Fruit fly (Drosophila melanogaster) whole organism, embryonic: ENCODE results near the gene Zir.

ENCODE experiments used
- Ada2b ChIP-seq: fragments of 200-800 bp; sonication (Bioruptor generic); IDR thresholded peaks from 2 replicates; pipeline ENCODE4 v1.3.6; 2022; ENCODE audit warnings: missing biosample characterization, missing genetic modification characterization
- Atf6 ChIP-seq: fragments of 200-800 bp; sonication (Bioruptor generic); IDR thresholded peaks from 2 replicates; pipeline ENCODE4 v1.3.6; 2022; ENCODE audit warnings: missing biosample characterization, missing genetic modification characterization
- CG11456 ChIP-seq: fragments of 200-800 bp; sonication (Bioruptor generic); IDR thresholded peaks from 3 replicates; pipeline ENCODE4 v1.3.6; 2022; ENCODE audit warnings: missing biosample characterization, missing genetic modification characterization
- CG1233 ChIP-seq: fragments of 200-800 bp; sonication (Bioruptor generic); optimal IDR thresholded peaks from 4 replicates; lab custom pipeline; 2018; ENCODE audit warnings: missing biosample characterization, mild to moderate bottlenecking, missing genetic modification characterization
- CG12391 ChIP-seq: fragments of 200-800 bp; sonication (Bioruptor generic); optimal IDR thresholded peaks from 3 replicates; lab custom pipeline; 2018; ENCODE audit warnings: missing biosample characterization, mild to moderate bottlenecking, missing genetic modification characterization, moderate library complexity
- CG12769 ChIP-seq: fragments of 200-800 bp; sonication (Bioruptor generic); optimal IDR thresholded peaks from 2 replicates; lab custom pipeline; 2019; ENCODE audit warnings: missing biosample characterization, mild to moderate bottlenecking, missing genetic modification characterization, moderate library complexity
- CG14441 ChIP-seq: fragments of 200-800 bp; sonication (Bioruptor generic); IDR thresholded peaks from 2 replicates; pipeline ENCODE4 v1.3.6; 2022; ENCODE audit warnings: missing biosample characterization, missing genetic modification characterization
- CG15601 ChIP-seq: fragments of 200-800 bp; sonication (Bioruptor generic); optimal IDR thresholded peaks from 3 replicates; lab custom pipeline; 2019; ENCODE audit warnings: missing biosample characterization, mild to moderate bottlenecking, missing genetic modification characterization, moderate library complexity
- CG15696 ChIP-seq: fragments of 200-800 bp; sonication (Bioruptor generic); optimal IDR thresholded peaks from 2 replicates; lab custom pipeline; 2019; ENCODE audit warnings: missing biosample characterization, mild to moderate bottlenecking, missing genetic modification characterization, moderate library complexity
- CG17328 ChIP-seq: fragments of 200-800 bp; sonication (Bioruptor generic); IDR thresholded peaks from 2 replicates; pipeline ENCODE4 v1.3.6; 2022; ENCODE audit warnings: missing biosample characterization, missing genetic modification characterization
- CG18011 ChIP-seq: fragments of 200-800 bp; sonication (Bioruptor generic); optimal IDR thresholded peaks from 2 replicates; lab custom pipeline; 2017; ENCODE audit warnings: missing biosample characterization, missing genetic modification characterization, mild to moderate bottlenecking, moderate library complexity, missing genotype
- CG18619 ChIP-seq: fragments of 200-800 bp; sonication (Bioruptor generic); optimal IDR thresholded peaks from 3 replicates; lab custom pipeline; 2017; ENCODE audit warnings: missing biosample characterization, mild to moderate bottlenecking, missing genetic modification characterization
- CG2129 ChIP-seq: fragments of 200-800 bp; sonication (Bioruptor generic); IDR thresholded peaks from 2 replicates; pipeline ENCODE4 v1.3.6; 2022; ENCODE audit warnings: missing biosample characterization, missing genetic modification characterization; ENCODE audit not compliant: partially characterized antibody
- CG2678 ChIP-seq: fragments of 200-800 bp; sonication (Bioruptor generic); optimal IDR thresholded peaks from 3 replicates; lab custom pipeline; 2019; ENCODE audit warnings: missing biosample characterization, mild to moderate bottlenecking, missing genetic modification characterization, moderate library complexity
- CG30431 ChIP-seq: fragments of 200-800 bp; sonication (Bioruptor generic); optimal IDR thresholded peaks from 2 replicates; lab custom pipeline; 2017; ENCODE audit warnings: missing biosample characterization, missing genetic modification characterization
- CG34224 ChIP-seq: fragments of 200-800 bp; sonication (Bioruptor generic); IDR thresholded peaks from 3 replicates; pipeline ENCODE4 v1.3.6; 2022; ENCODE audit warnings: missing biosample characterization, missing genetic modification characterization; ENCODE audit not compliant: partially characterized antibody
- CG43689 ChIP-seq: fragments of 200-800 bp; sonication (Bioruptor generic); IDR thresholded peaks from 2 replicates; pipeline ENCODE4 v1.3.6; 2022; ENCODE audit warnings: missing biosample characterization, missing genetic modification characterization
- CG7745 ChIP-seq: fragments of 200-800 bp; sonication (Bioruptor generic); optimal IDR thresholded peaks from 2 replicates; lab custom pipeline; 2018; ENCODE audit warnings: missing biosample characterization, mild to moderate bottlenecking, missing genetic modification characterization, moderate library complexity
- CG7963 ChIP-seq: fragments of 200-800 bp; sonication (Bioruptor generic); IDR thresholded peaks from 3 replicates; pipeline ENCODE4 v1.3.6; 2022; ENCODE audit warnings: missing biosample characterization, missing genetic modification characterization; ENCODE audit not compliant: partially characterized antibody
- CG8478 ChIP-seq: fragments of >200 bp; optimal IDR thresholded peaks from 2 replicates; lab custom pipeline; 2018
- CG9609 ChIP-seq: fragments of 200-800 bp; sonication (Bioruptor generic); optimal IDR thresholded peaks from 3 replicates; lab custom pipeline; 2016; ENCODE audit warnings: missing biosample characterization, missing genetic modification characterization
- CoRest ChIP-seq: fragments of 200-800 bp; sonication (Bioruptor generic); optimal IDR thresholded peaks from 3 replicates; lab custom pipeline; 2018; ENCODE audit warnings: missing biosample characterization, mild to moderate bottlenecking, missing genetic modification characterization, moderate library complexity
- Dip2 ChIP-seq: fragments of 200-800 bp; sonication (Bioruptor generic); IDR thresholded peaks from 2 replicates; pipeline ENCODE4 v1.3.6; 2022; ENCODE audit warnings: missing biosample characterization, missing genetic modification characterization
- Dll ChIP-seq: fragments of 200-800 bp; sonication (Bioruptor generic); IDR thresholded peaks from 4 replicates; pipeline ENCODE4 v1.3.6; 2022; ENCODE audit warnings: missing biosample characterization, missing genetic modification characterization; ENCODE audit not compliant: partially characterized antibody
- Drgx ChIP-seq: fragments of 200-800 bp; sonication (Bioruptor generic); IDR thresholded peaks from 2 replicates; pipeline ENCODE4 v1.3.6; 2022; ENCODE audit warnings: missing biosample characterization, missing genetic modification characterization
- Eip74EF ChIP-seq, 2 experiments: fragments of 200-800 bp in 1 of 2; fragments of >200 bp in 1 of 2; sonication (Bioruptor generic) in 1 of 2; optimal IDR thresholded peaks; 2 replicates each; lab custom pipeline; 2017 to 2019; ENCODE audit warnings: missing biosample characterization in 2 of 2, missing genetic modification characterization in 2 of 2, mild to moderate bottlenecking in 1 of 2, moderate library complexity in 1 of 2
- H15 ChIP-seq: fragments of 200-800 bp; sonication (Bioruptor generic); IDR thresholded peaks from 3 replicates; pipeline ENCODE4 v1.3.6; 2022; ENCODE audit warnings: missing biosample characterization, missing genetic modification characterization
- Lim3 ChIP-seq: fragments of 200-800 bp; sonication (Bioruptor generic); IDR thresholded peaks from 2 replicates; pipeline ENCODE4 v1.3.6; 2022; ENCODE audit warnings: missing biosample characterization, missing genetic modification characterization
- Med ChIP-seq: fragments of 200-800 bp; sonication (Bioruptor generic); peaks from one replicate; lab custom pipeline; 2016; ENCODE audit warnings: missing biosample characterization, missing genetic modification characterization, mild to moderate bottlenecking, inconsistent platforms, moderate library complexity
- Mes4 ChIP-seq: fragments of 200-800 bp; sonication (Bioruptor generic); optimal IDR thresholded peaks from 2 replicates; lab custom pipeline; 2016; ENCODE audit warnings: missing biosample characterization, missing genetic modification characterization
- Myb ChIP-seq: fragments of 200-800 bp; sonication (Bioruptor generic); optimal IDR thresholded peaks from 2 replicates; lab custom pipeline; 2016; ENCODE audit warnings: missing biosample characterization, missing genetic modification characterization
- Nf-YC ChIP-seq: fragments of 200-800 bp; optimal IDR thresholded peaks from 3 replicates; lab custom pipeline; 2019; ENCODE audit warnings: missing biosample characterization, mild to moderate bottlenecking, missing genetic modification characterization, moderate library complexity
- Oaz ChIP-seq: fragments of 200-800 bp; sonication (Bioruptor generic); IDR thresholded peaks from 2 replicates; pipeline ENCODE4 v1.3.6; 2022; ENCODE audit warnings: missing biosample characterization, missing genetic modification characterization
- Opbp ChIP-seq: fragments of 200-800 bp; sonication (Bioruptor generic); IDR thresholded peaks from 3 replicates; pipeline ENCODE4 v1.3.6; 2022; ENCODE audit warnings: missing biosample characterization, missing genetic modification characterization; ENCODE audit not compliant: partially characterized antibody
- aop ChIP-seq: fragments of 200-800 bp; sonication (Bioruptor generic); IDR thresholded peaks from 2 replicates; pipeline ENCODE4 v1.3.6; 2022; ENCODE audit warnings: missing biosample characterization, missing genetic modification characterization
- bbx ChIP-seq: fragments of 200-800 bp; sonication (Bioruptor generic); IDR thresholded peaks from 2 replicates; pipeline ENCODE4 v1.3.6; 2022; ENCODE audit warnings: missing biosample characterization, missing genetic modification characterization; ENCODE audit not compliant: partially characterized antibody
- ci ChIP-seq: fragments of 200-800 bp; sonication (Bioruptor generic); IDR thresholded peaks from 3 replicates; pipeline ENCODE4 v1.3.6; 2022; ENCODE audit warnings: missing biosample characterization, missing genetic modification characterization
- fd102C ChIP-seq: fragments of 200-800 bp; sonication (Bioruptor generic); optimal IDR thresholded peaks from 2 replicates; lab custom pipeline; 2018; ENCODE audit warnings: missing biosample characterization, mild to moderate bottlenecking, missing genetic modification characterization, moderate library complexity
- fu2 ChIP-seq: fragments of 200-800 bp; sonication (Bioruptor generic); optimal IDR thresholded peaks from 2 replicates; lab custom pipeline; 2016; ENCODE audit warnings: missing biosample characterization, missing genetic modification characterization
- gem ChIP-seq: fragments of 200-800 bp; sonication (Bioruptor generic); optimal IDR thresholded peaks from 2 replicates; lab custom pipeline; 2019; ENCODE audit warnings: missing biosample characterization, mild to moderate bottlenecking, missing genetic modification characterization, moderate library complexity
- her ChIP-seq: fragments of 200-800 bp; sonication (Bioruptor generic); optimal IDR thresholded peaks from 2 replicates; lab custom pipeline; 2016; ENCODE audit warnings: missing biosample characterization, missing genetic modification characterization
- kni ChIP-seq: fragments of 200-800 bp; sonication (Bioruptor generic); optimal IDR thresholded peaks from 3 replicates; lab custom pipeline; 2017; ENCODE audit warnings: mild to moderate bottlenecking, missing biosample characterization, missing genetic modification reagents, missing genetic modification characterization
- nerfin-1 ChIP-seq: fragments of 200-800 bp; sonication (Bioruptor generic); optimal IDR thresholded peaks from 3 replicates; lab custom pipeline; 2019; ENCODE audit warnings: missing biosample characterization, mild to moderate bottlenecking, missing genetic modification characterization, moderate library complexity
- onecut ChIP-seq: fragments of 200-800 bp; sonication (Bioruptor generic); IDR thresholded peaks from 2 replicates; pipeline ENCODE4 v1.3.6; 2022; ENCODE audit warnings: missing biosample characterization, missing genetic modification characterization
- scrt ChIP-seq: fragments of 200-800 bp; sonication (Bioruptor generic); optimal IDR thresholded peaks from 2 replicates; lab custom pipeline; 2018; ENCODE audit warnings: missing biosample characterization, mild to moderate bottlenecking, missing genetic modification characterization, moderate library complexity
- trem ChIP-seq: fragments of 200-800 bp; optimal IDR thresholded peaks from 3 replicates; lab custom pipeline; 2019; ENCODE audit warnings: missing biosample characterization, mild to moderate bottlenecking, missing genetic modification characterization, moderate library complexity
- trh ChIP-seq: fragments of 200-800 bp; sonication (Bioruptor generic); optimal IDR thresholded peaks from 2 replicates; lab custom pipeline; 2016; ENCODE audit warnings: missing biosample characterization, missing genetic modification characterization

Gene Zir

dm6 chr2L:128977-129941 is 34.7 kb downstream of the Zir start (continued):
- no peak for TF ChIP-seq fu2 (GFP tag; lab: Kevin White, UChicago)
- TF ChIP-seq CG14441 (GFP tag; lab: Robert Waterston, UW) = no peak; the same call in 1 of the 2 replicates
- peak; percentile 47; the same call in 1 of the 2 replicates for TF ChIP-seq CG17328 (GFP tag; lab: Robert Waterston, UW)
- no peak for TF ChIP-seq CG43689
- no peak for TF ChIP-seq Oaz
- TF ChIP-seq CG18011 (GFP tag; lab: Kevin White, UChicago) = no peak
- no peak for TF ChIP-seq fd102C (GFP tag; lab: Kevin White, UChicago)
- peak; percentile 67 for TF ChIP-seq nerfin-1
- no peak; the same call in 3 of the 4 replicates for TF ChIP-seq Dll
- TF ChIP-seq CG15601 = peak; percentile 60
- TF ChIP-seq Drgx = 0 out of 2 replicates have a peak, but pooled peaks have one; percentile 27
- peak; percentile 67 for TF ChIP-seq Atf6
- TF ChIP-seq Opbp (GFP tag; lab: Robert Waterston, UW) = peak; percentile 69; the same call in 2 of the 3 replicates
- no peak for TF ChIP-seq CG8478 (lab: Kevin White, UChicago)
- no peak for TF ChIP-seq trh (GFP tag; lab: Kevin White, UChicago)
- peak in 1 of 2 experiments; percentile 35 for TF ChIP-seq Eip74EF (GFP tag; optimal IDR thresholded peaks at IDR 0.05; lab: Kevin White, UChicago)
- TF ChIP-seq Mes4 = peak; percentile 10
- no peak for TF ChIP-seq CG2129 (GFP tag; lab: Robert Waterston, UW)
- TF ChIP-seq Myb (GFP tag; lab: Kevin White, UChicago) = no peak
- no peak for TF ChIP-seq Ada2b (GFP tag; lab: Robert Waterston, UW)
- TF ChIP-seq her (GFP tag; lab: Kevin White, UChicago) = peak; percentile 58
- peak; percentile 77 for TF ChIP-seq kni (GFP tag; lab: Kevin White, UChicago)
- peak; percentile 56; the same call in 1 of the 2 replicates for TF ChIP-seq aop (GFP tag; lab: Robert Waterston, UW)
- no peak for TF ChIP-seq Lim3 (GFP tag; lab: Robert Waterston, UW)
- peak; percentile 65 for TF ChIP-seq bbx (GFP tag; lab: Robert Waterston, UW)
- peak; percentile 23 for TF ChIP-seq CoRest
- peak; percentile 93 for TF ChIP-seq CG12769 (tag; lab: Kevin White, UChicago)
- TF ChIP-seq trem (tag; lab: Kevin White, UChicago) = peak; percentile 32
- TF ChIP-seq CG34224 (GFP tag; lab: Robert Waterston, UW) = peak; percentile 50; the same call in 1 of the 3 replicates
- peak; percentile 51; the same call in 1 of the 3 replicates for TF ChIP-seq CG11456 (GFP tag; lab: Robert Waterston, UW)
- peak; percentile 71; the same call in 2 of the 3 replicates for TF ChIP-seq ci (GFP tag; lab: Robert Waterston, UW)
- TF ChIP-seq CG7745 = no peak
- peak; percentile 59 for TF ChIP-seq scrt
- TF ChIP-seq CG12391 (tag; lab: Kevin White, UChicago) = peak; percentile 29
- peak; percentile 25 for TF ChIP-seq onecut (GFP tag; lab: Robert Waterston, UW)
- TF ChIP-seq CG9609 = no peak
- no peak for TF ChIP-seq Dip2 (GFP tag; lab: Robert Waterston, UW)
- no peak for TF ChIP-seq gem (tag; lab: Kevin White, UChicago)
- peak; percentile 74 for TF ChIP-seq Nf-YC (tag; lab: Kevin White, UChicago)
- TF ChIP-seq H15 = no peak
- TF ChIP-seq CG7963 (GFP tag; lab: Robert Waterston, UW) = 0 out of 3 replicates have a peak, but pooled peaks have one; percentile 36
- no peak for TF ChIP-seq CG18619 (GFP tag; lab: Kevin White, UChicago)
- TF ChIP-seq CG15696 (tag; lab: Kevin White, UChicago) = no peak
- TF ChIP-seq CG30431 (GFP tag; lab: Kevin White, UChicago) = no peak
- peak; percentile 51 for TF ChIP-seq CG2678
- no peak for TF ChIP-seq CG1233 (GFP tag; lab: Kevin White, UChicago)
- peak; percentile 96 for TF ChIP-seq Med (GFP tag; lab: Kevin White, UChicago)
